Fruit fly (Drosophila melanogaster): ENCODE measurements around the gene Bre1.

Bre1 gene

DNA sequence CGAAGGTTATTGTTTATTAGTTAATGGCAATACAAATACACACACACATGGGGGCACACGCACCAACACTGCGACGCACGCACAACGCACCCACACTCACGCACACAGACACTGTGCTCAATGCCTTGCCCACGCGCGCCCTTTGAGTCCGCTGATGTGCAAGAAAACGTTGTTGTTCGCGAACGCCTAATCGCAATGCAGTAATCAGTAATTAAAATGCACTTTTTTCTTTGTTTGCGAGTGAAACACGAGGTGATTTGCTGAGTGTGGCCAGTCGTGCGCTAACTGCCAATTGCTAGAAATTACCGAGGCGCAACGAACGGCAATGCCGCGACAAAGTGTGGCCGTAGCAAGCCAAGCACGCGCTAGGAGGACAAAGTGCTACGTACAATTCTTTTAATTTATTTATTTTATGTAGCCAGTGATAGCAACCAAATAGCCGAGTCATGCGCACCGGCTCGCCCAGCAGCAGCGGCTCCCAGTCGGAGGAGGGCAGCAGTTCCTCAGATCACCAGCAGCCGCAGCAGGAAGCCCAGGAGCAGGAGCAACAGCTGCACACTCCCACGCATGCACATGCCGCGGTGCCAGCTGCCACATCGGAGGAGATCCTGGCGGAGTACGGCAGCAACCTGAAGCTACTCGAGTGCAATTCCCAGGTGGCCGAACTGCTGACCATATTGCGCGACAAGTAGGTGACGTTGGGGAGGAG is 16.8 kb upstream of the Bre1 start, which contains the start of the genes S6k and kri (continued):
- TF ChIP-seq her (GFP tag; optimal IDR thresholded peaks at IDR 0.05), result no peak
- no peak for TF ChIP-seq Ptx1 (GFP tag; IDR thresholded peaks at IDR 0.05)
- TF ChIP-seq Neu2 (GFP tag; optimal IDR thresholded peaks at IDR 0.05; ENCODE audit: borderline replicate concordance), result no peak
- no peak for TF ChIP-seq B-H2 (GFP tag; optimal IDR thresholded peaks at IDR 0.05)
- TF ChIP-seq Vsx1 (GFP tag; optimal IDR thresholded peaks at IDR 0.05), result peak; percentile 42
- peak; percentile 7 for TF ChIP-seq lilli (GFP tag; optimal IDR thresholded peaks at IDR 0.05)
- TF ChIP-seq CG11560 (tag; IDR thresholded peaks at IDR 0.05), result 0 out of 3 replicates have a peak, but pooled peaks have one; percentile 14
- no peak for TF ChIP-seq CG4328 (GFP tag; optimal IDR thresholded peaks at IDR 0.05)
- TF ChIP-seq H15 (GFP tag; IDR thresholded peaks at IDR 0.05), result no peak
- no peak for TF ChIP-seq ro (GFP tag; IDR thresholded peaks at IDR 0.05)
- no peak for TF ChIP-seq stc (GFP tag; IDR thresholded peaks at IDR 0.05)
- TF ChIP-seq CG3838 (GFP tag; optimal IDR thresholded peaks at IDR 0.05), result no peak
- no peak for TF ChIP-seq CG2889 (GFP tag; IDR thresholded peaks at IDR 0.05)
- no peak for TF ChIP-seq Lpt (GFP tag; optimal IDR thresholded peaks at IDR 0.05)
- TF ChIP-seq Trl (optimal IDR thresholded peaks at IDR 0.05), result no peak
- no peak for TF ChIP-seq Trl (GFP tag; optimal IDR thresholded peaks at IDR 0.05)
- no peak for TF ChIP-seq Stat92E (GFP tag; optimal IDR thresholded peaks at IDR 0.05)
- peak; percentile 36 for TF ChIP-seq Nf-YC (tag; optimal IDR thresholded peaks at IDR 0.05)
- peak; percentile 27 for TF ChIP-seq Hmr (GFP tag; optimal IDR thresholded peaks at IDR 0.05)
- peak; percentile 66 for TF ChIP-seq MTF-1 (GFP tag; optimal IDR thresholded peaks at IDR 0.05; ENCODE audit: borderline replicate concordance)
- no peak for TF ChIP-seq ab (GFP tag; optimal IDR thresholded peaks at IDR 0.05)
- TF ChIP-seq knrl (GFP tag; IDR thresholded peaks at IDR 0.05; ENCODE audit: partially characterized antibody), result peak; percentile 26; the same call in 1 of the 3 replicates
- TF ChIP-seq Hr3 (GFP tag; optimal IDR thresholded peaks at IDR 0.05), result no peak
- TF ChIP-seq CG2678 (tag; optimal IDR thresholded peaks at IDR 0.05), result no peak
- no peak for TF ChIP-seq sisA (GFP tag; IDR thresholded peaks at IDR 0.05)
- TF ChIP-seq cg (GFP tag; optimal IDR thresholded peaks at IDR 0.05), result peak; percentile 93
- no peak for TF ChIP-seq gt (GFP tag; IDR thresholded peaks at IDR 0.05)
- no peak for TF ChIP-seq C15 (GFP tag; IDR thresholded peaks at IDR 0.05)
- TF ChIP-seq br (optimal IDR thresholded peaks at IDR 0.05), result no peak
- no peak for TF ChIP-seq CG12744 (GFP tag; optimal IDR thresholded peaks at IDR 0.05)
- no peak for TF ChIP-seq CG17568 (GFP tag; optimal IDR thresholded peaks at IDR 0.05)
- TF ChIP-seq Fer3 (tag; optimal IDR thresholded peaks at IDR 0.05), result no peak
- no peak for TF ChIP-seq zf30C (GFP tag; optimal IDR thresholded peaks at IDR 0.05)
- no peak for TF ChIP-seq eyg (GFP tag; optimal IDR thresholded peaks at IDR 0.05)
- TF ChIP-seq CG17385 (GFP tag; optimal IDR thresholded peaks at IDR 0.05), result peak; percentile 28
- TF ChIP-seq ham (GFP tag; IDR thresholded peaks at IDR 0.05), result no peak
- TF ChIP-seq Dref (GFP tag; IDR thresholded peaks at IDR 0.05), result peak; percentile 45
- no peak for TF ChIP-seq insv (GFP tag; optimal IDR thresholded peaks at IDR 0.05)
- peak; percentile 1 for TF ChIP-seq CHES-1-like (GFP tag; optimal IDR thresholded peaks at IDR 0.05)
- TF ChIP-seq chif (GFP tag; optimal IDR thresholded peaks at IDR 0.05), result peak in 1 of 2 experiments; percentile 0
- TF ChIP-seq D19A (tag; optimal IDR thresholded peaks at IDR 0.05), result no peak
- TF ChIP-seq corto (GFP tag; optimal IDR thresholded peaks at IDR 0.05), result no peak
- TF ChIP-seq mam (GFP tag; optimal IDR thresholded peaks at IDR 0.05), result no peak
- no peak for TF ChIP-seq CG5245 (GFP tag; optimal IDR thresholded peaks at IDR 0.05)
- no peak for TF ChIP-seq HLHmδ (GFP tag; optimal IDR thresholded peaks at IDR 0.05)
- peak; percentile 35 for TF ChIP-seq mirr (GFP tag; optimal IDR thresholded peaks at IDR 0.05)
- TF ChIP-seq NFAT (GFP tag; IDR thresholded peaks at IDR 0.05), result no peak
- TF ChIP-seq fd102C (GFP tag; optimal IDR thresholded peaks at IDR 0.05), result no peak
- TF ChIP-seq az2 (GFP tag; optimal IDR thresholded peaks at IDR 0.05), result no peak
- no peak for TF ChIP-seq CG1647 (GFP tag; optimal IDR thresholded peaks at IDR 0.05)
- TF ChIP-seq Tbp (GFP tag; optimal IDR thresholded peaks at IDR 0.05), result no peak

Measured in whole organism, embryonic.